Worm (Caenorhabditis elegans) whole organism, mixed stage, embryonic: ENCODE data around the gene T04B8.5.
"Not testable (repeated sequence)": the region's sequence is repeated elsewhere in the genome, so short reads cannot be mapped to it uniquely, and the experiment has no call there.

Experiments
- M03D4.4 ChIP-seq: sonication (generic microtip); optimal IDR thresholded peaks from 2 replicates; lab custom pipeline; 2017; ENCODE audit warnings: mild to moderate bottlenecking, missing genetic modification characterization, missing compliant biosample characterization
- bed-3 ChIP-seq: fragments of 200-800 bp; sonication (Bioruptor generic); optimal IDR thresholded peaks from 3 replicates; lab custom pipeline; 2018; ENCODE audit warnings: mild to moderate bottlenecking, missing genetic modification characterization, moderate library complexity, missing compliant biosample characterization
- blmp-1 ChIP-seq: fragments of 150-350 bp; optimal IDR thresholded peaks from 2 replicates; lab custom pipeline; 2014; ENCODE audit warnings: missing biosample characterization, missing genetic modification characterization
- ceh-39 ChIP-seq: fragments of 150-350 bp; optimal IDR thresholded peaks from 2 replicates; lab custom pipeline; 2014; ENCODE audit warnings: missing biosample characterization, missing genetic modification characterization
- ceh-43 ChIP-seq: fragments of 200-800 bp; sonication (Bioruptor generic); optimal IDR thresholded peaks from 2 replicates; lab custom pipeline; 2018; ENCODE audit warnings: mild to moderate bottlenecking, missing genetic modification characterization, moderate library complexity, missing compliant biosample characterization
- ceh-83 ChIP-seq: fragments of 200-800 bp; sonication (Bioruptor generic); optimal IDR thresholded peaks from 2 replicates; lab custom pipeline; 2018; ENCODE audit warnings: mild to moderate bottlenecking, missing genetic modification characterization, missing compliant biosample characterization
- ces-1 ChIP-seq: fragments of 150-350 bp; optimal IDR thresholded peaks from 2 replicates; lab custom pipeline; 2014; ENCODE audit warnings: missing biosample characterization, missing genetic modification reagents, missing genetic modification characterization
- cnd-1 ChIP-seq: fragments of 200-800 bp; sonication (Bioruptor generic); optimal IDR thresholded peaks from 2 replicates; lab custom pipeline; 2018; ENCODE audit warnings: mild to moderate bottlenecking, missing genetic modification characterization, missing compliant biosample characterization
- drap-1 ChIP-seq: fragments of 200-800 bp; sonication (Bioruptor generic); optimal IDR thresholded peaks from 3 replicates; lab custom pipeline; 2018; ENCODE audit warnings: mild to moderate bottlenecking, missing genetic modification characterization, missing compliant biosample characterization
- elt-1 ChIP-seq: sonication (generic microtip); optimal IDR thresholded peaks from 2 replicates; lab custom pipeline; 2017; ENCODE audit warnings: missing genetic modification characterization, mild to moderate bottlenecking, missing compliant biosample characterization, antibody characterized with exemption, moderate library complexity, borderline replicate concordance; ENCODE audit not compliant: insufficient read depth
- elt-3 ChIP-seq: fragments of 150-350 bp; optimal IDR thresholded peaks from 2 replicates; lab custom pipeline; 2014; ENCODE audit warnings: missing biosample characterization, missing genetic modification characterization
- flh-1 ChIP-seq: fragments of 200-800 bp; sonication (Bioruptor generic); optimal IDR thresholded peaks from 2 replicates; lab custom pipeline; 2018; ENCODE audit warnings: mild to moderate bottlenecking, missing genetic modification characterization, moderate library complexity, missing compliant biosample characterization
- lin-13 ChIP-seq: fragments of 150-350 bp; optimal IDR thresholded peaks from 2 replicates; lab custom pipeline; 2014; ENCODE audit warnings: missing biosample characterization, missing genetic modification characterization
- lin-32 ChIP-seq: fragments of 200-800 bp; sonication (Bioruptor generic); optimal IDR thresholded peaks from 2 replicates; lab custom pipeline; 2018; ENCODE audit warnings: mild to moderate bottlenecking, missing genetic modification characterization, missing compliant biosample characterization
- lsy-2 ChIP-seq: fragments of 150-350 bp; optimal IDR thresholded peaks from 2 replicates; lab custom pipeline; 2014; ENCODE audit warnings: missing biosample characterization, missing genetic modification characterization
- mab-5 ChIP-seq: fragments of 150-350 bp; optimal IDR thresholded peaks from 2 replicates; lab custom pipeline; 2014; ENCODE audit warnings: missing biosample characterization, missing genetic modification characterization
- mep-1 ChIP-seq: fragments of 150-350 bp; optimal IDR thresholded peaks from 2 replicates; lab custom pipeline; 2017; ENCODE audit warnings: missing biosample characterization, missing genetic modification reagents, missing genetic modification characterization, inconsistent platforms
- mls-2 ChIP-seq: sonication (generic microtip); optimal IDR thresholded peaks from 2 replicates; lab custom pipeline; 2016; ENCODE audit warnings: mild to moderate bottlenecking, missing genetic modification characterization, moderate library complexity, missing compliant biosample characterization
- nhr-2 ChIP-seq: fragments of 150-350 bp; optimal IDR thresholded peaks from 2 replicates; lab custom pipeline; 2014; ENCODE audit warnings: missing biosample characterization, missing genetic modification characterization
- nhr-237 ChIP-seq: fragments of 150-350 bp; optimal IDR thresholded peaks from 2 replicates; lab custom pipeline; 2014; ENCODE audit warnings: missing biosample characterization, missing genetic modification characterization
- nhr-76 ChIP-seq: sonication (generic microtip); optimal IDR thresholded peaks from 2 replicates; lab custom pipeline; 2017; ENCODE audit warnings: missing biosample characterization, missing genetic modification characterization
- sem-2 ChIP-seq: fragments of 200-800 bp; sonication (Bioruptor generic); optimal IDR thresholded peaks from 2 replicates; lab custom pipeline; 2018; ENCODE audit warnings: mild to moderate bottlenecking, missing genetic modification characterization, missing compliant biosample characterization
- snpc-4 ChIP-seq: fragments of 150-350 bp; optimal IDR thresholded peaks from 2 replicates; lab custom pipeline; 2014; ENCODE audit warnings: missing biosample characterization, missing genetic modification characterization
- sptf-1 ChIP-seq: sonication (generic microtip); optimal IDR thresholded peaks from 2 replicates; lab custom pipeline; 2017; ENCODE audit warnings: mild to moderate bottlenecking, missing genetic modification characterization, moderate library complexity, missing compliant biosample characterization
- unc-120 ChIP-seq: sonication (generic microtip); optimal IDR thresholded peaks from 2 replicates; lab custom pipeline; 2017; ENCODE audit warnings: missing genetic modification characterization, missing compliant biosample characterization; ENCODE audit not compliant: poor library complexity, severe bottlenecking
- unc-39 ChIP-seq: fragments of 150-350 bp; optimal IDR thresholded peaks from 2 replicates; lab custom pipeline; 2014; ENCODE audit warnings: missing biosample characterization, missing genetic modification characterization
- unc-62 ChIP-seq: fragments of 150-350 bp; optimal IDR thresholded peaks from 2 replicates; lab custom pipeline; 2014; ENCODE audit warnings: missing biosample characterization, missing genetic modification reagents, missing genetic modification characterization
- zip-8 ChIP-seq: fragments of 150-350 bp; optimal IDR thresholded peaks from 2 replicates; lab custom pipeline; 2014; ENCODE audit warnings: missing biosample characterization, missing genetic modification characterization
- ztf-11 ChIP-seq: fragments of 150-350 bp; optimal IDR thresholded peaks from 2 replicates; lab custom pipeline; 2014; ENCODE audit warnings: missing biosample characterization, missing genetic modification characterization

Gene T04B8.5

ce11 chrII:621141-621540 is 3.2 kb downstream of the T04B8.5 start:
- TF ChIP-seq M03D4.4 (tag; lab: Kevin White, UChicago): no peak
- no peak for TF ChIP-seq zip-8 (tag; lab: Kevin White, UChicago)
- TF ChIP-seq unc-120 (tag; lab: Kevin White, UChicago): no peak
- no peak for TF ChIP-seq flh-1 (GFP tag; lab: Kevin White, UChicago)
- TF ChIP-seq ceh-39: no peak
- no peak for TF ChIP-seq sptf-1
- no peak for TF ChIP-seq mab-5 (tag; lab: Kevin White, UChicago)
- no peak for TF ChIP-seq ceh-43
- no peak for TF ChIP-seq unc-39 (tag; lab: Kevin White, UChicago)
- no peak for TF ChIP-seq ces-1 (GFP tag; lab: Kevin White, UChicago)
- no peak for TF ChIP-seq nhr-76 (tag; lab: Kevin White, UChicago)
- TF ChIP-seq elt-3: no peak
- no peak for TF ChIP-seq nhr-2 (tag; lab: Kevin White, UChicago)
- TF ChIP-seq blmp-1 (tag; lab: Kevin White, UChicago): no peak
- TF ChIP-seq elt-1: no peak
- TF ChIP-seq lsy-2 (tag; lab: Kevin White, UChicago): no peak
- TF ChIP-seq nhr-237 (tag; lab: Kevin White, UChicago): no peak
- no peak for TF ChIP-seq sem-2
- no peak for TF ChIP-seq bed-3

- TF ChIP-seq drap-1 (GFP tag; lab: Kevin White, UChicago): no peak
- TF ChIP-seq mab-5 (tag; lab: Kevin White, UChicago): no peak
- TF ChIP-seq ceh-39: no peak
- no peak for TF ChIP-seq elt-3
- TF ChIP-seq mep-1 (tag; lab: Kevin White, UChicago): no peak
Measured at ce11 chrII:614701-615100, 9.6 kb downstream of the T04B8.5 start.

- TF ChIP-seq mep-1 (tag; lab: Kevin White, UChicago); sptf-1; mls-2: not testable (repeated sequence)
Measured at ce11 chrII:612361-612760, 12.0 kb downstream of the T04B8.5 start, which contains the start of gene clec-118. Gene clec-118 (minus strand): TSS chrII:612461.

- TF ChIP-seq ceh-83 (no peak), ces-1 (GFP tag; lab: Kevin White, UChicago) (no peak), unc-120 (tag; lab: Kevin White, UChicago) (no peak), blmp-1 (tag; lab: Kevin White, UChicago) (no peak), nhr-2 (tag; lab: Kevin White, UChicago) (no peak), drap-1 (GFP tag; lab: Kevin White, UChicago) (no peak), elt-3 (no peak), elt-1 (no peak), zip-8 (tag; lab: Kevin White, UChicago) (no peak), cnd-1 (no peak), lin-13 (tag; lab: Kevin White, UChicago) (no peak), lin-32 (GFP tag; lab: Kevin White, UChicago) (no peak), mab-5 (tag; lab: Kevin White, UChicago) (no peak), unc-62 (GFP tag; lab: Kevin White, UChicago) (no peak), snpc-4 (tag; lab: Kevin White, UChicago) (no peak), nhr-237 (tag; lab: Kevin White, UChicago) (no peak)
Measured at ce11 chrII:608757-609156, 15.6 kb downstream of the T04B8.5 start, which contains the start of gene W04H10.1. Gene W04H10.1 (plus strand): TSS chrII:609057.

ce11 chrII:608341-608740 is 16.0 kb downstream of the T04B8.5 start, which contains the start of gene W04H10.6:
Gene W04H10.6 (minus strand): TSS chrII:608441.
- TF ChIP-seq nhr-237 (tag; lab: Kevin White, UChicago) (no peak), ztf-11 (tag; lab: Kevin White, UChicago) (no peak), flh-1 (GFP tag; lab: Kevin White, UChicago) (no peak), ceh-43 (no peak), elt-3 (no peak), ceh-39 (no peak), elt-1 (no peak), bed-3 (no peak), nhr-76 (tag; lab: Kevin White, UChicago) (no peak), unc-62 (GFP tag; lab: Kevin White, UChicago) (no peak), lsy-2 (tag; lab: Kevin White, UChicago) (no peak), zip-8 (tag; lab: Kevin White, UChicago) (no peak), mab-5 (tag; lab: Kevin White, UChicago) (no peak), M03D4.4 (tag; lab: Kevin White, UChicago) (no peak), mep-1 (tag; lab: Kevin White, UChicago) (no peak), blmp-1 (tag; lab: Kevin White, UChicago) (no peak), sem-2 (no peak)
- TF ChIP-seq, all 35 proteins: peak for 0
